Fruit fly (Drosophila melanogaster): ENCODE results near the gene CG5664.

The CG5664 gene

dm6 chr3L:21412140-21412539 is 29.0 kb downstream of the CG5664 start (continued):
- TF ChIP-seq fd64A (GFP tag; optimal IDR thresholded peaks at IDR 0.05) = peak; percentile 16
- TF ChIP-seq Sox100B (GFP tag; optimal IDR thresholded peaks at IDR 0.05) = peak; percentile 56
- TF ChIP-seq Bdp1 (GFP tag; optimal IDR thresholded peaks at IDR 0.05) = no peak
- TF ChIP-seq BtbVII (GFP tag; optimal IDR thresholded peaks at IDR 0.05) = peak; percentile 43
- peak; percentile 68 for TF ChIP-seq CG13296 (GFP tag; optimal IDR thresholded peaks at IDR 0.05)
- TF ChIP-seq CG13123 (GFP tag; optimal IDR thresholded peaks at IDR 0.05) = no peak
- no peak for TF ChIP-seq Hr78 (GFP tag; optimal IDR thresholded peaks at IDR 0.05)
- peak; percentile 58 for TF ChIP-seq MTF-1 (GFP tag; optimal IDR thresholded peaks at IDR 0.05; ENCODE audit: borderline replicate concordance)
- TF ChIP-seq Deaf1 (tag; optimal IDR thresholded peaks at IDR 0.05) = no peak
- no peak for TF ChIP-seq dati (GFP tag; IDR thresholded peaks at IDR 0.05)
- TF ChIP-seq Dp (GFP tag; optimal IDR thresholded peaks at IDR 0.05) = no peak
- no peak for TF ChIP-seq psq (GFP tag; optimal IDR thresholded peaks at IDR 0.05)
- no peak for TF ChIP-seq klu (GFP tag; IDR thresholded peaks at IDR 0.05)
- no peak for TF ChIP-seq stwl (tag; optimal IDR thresholded peaks at IDR 0.05)
- TF ChIP-seq nom (GFP tag; optimal IDR thresholded peaks at IDR 0.05) = no peak
- no peak for TF ChIP-seq CG17328 (GFP tag; IDR thresholded peaks at IDR 0.05)
- peak; percentile 6 for TF ChIP-seq disco-r (GFP tag; optimal IDR thresholded peaks at IDR 0.05)
- no peak for TF ChIP-seq sima (GFP tag; optimal IDR thresholded peaks at IDR 0.05)
- TF ChIP-seq CG9437 (GFP tag; optimal IDR thresholded peaks at IDR 0.05) = no peak
- TF ChIP-seq Fer1 (GFP tag; optimal IDR thresholded peaks at IDR 0.05) = peak; percentile 55
- peak; percentile 46 for TF ChIP-seq CG15514 (GFP tag; optimal IDR thresholded peaks at IDR 0.05)
- no peak for TF ChIP-seq fd3F (GFP tag; optimal IDR thresholded peaks at IDR 0.05)
- TF ChIP-seq CG3407 (GFP tag; optimal IDR thresholded peaks at IDR 0.05) = peak; percentile 27
- TF ChIP-seq tap (tag; optimal IDR thresholded peaks at IDR 0.05) = peak; percentile 25
- TF ChIP-seq slbo (GFP tag; IDR thresholded peaks at IDR 0.05) = no peak
- no peak for TF ChIP-seq wor (GFP tag; IDR thresholded peaks at IDR 0.05)
- no peak for TF ChIP-seq CG13287 (GFP tag; IDR thresholded peaks at IDR 0.05; ENCODE audit: partially characterized antibody)
- TF ChIP-seq CG17912 (GFP tag; optimal IDR thresholded peaks at IDR 0.05) = peak; percentile 18
- peak; percentile 6 for TF ChIP-seq sug (tag; optimal IDR thresholded peaks at IDR 0.05)
- no peak for TF ChIP-seq tio (GFP tag; optimal IDR thresholded peaks at IDR 0.05)
- TF ChIP-seq pfk (GFP tag; optimal IDR thresholded peaks at IDR 0.05) = no peak
- TF ChIP-seq trem (tag; optimal IDR thresholded peaks at IDR 0.05) = no peak
- TF ChIP-seq Ada2b (GFP tag; IDR thresholded peaks at IDR 0.05) = no peak
- peak; percentile 20 for TF ChIP-seq CG12769 (tag; optimal IDR thresholded peaks at IDR 0.05)
- no peak for TF ChIP-seq org-1 (GFP tag; optimal IDR thresholded peaks at IDR 0.05)
- no peak for TF ChIP-seq zfh1 (GFP tag; IDR thresholded peaks at IDR 0.05)
- no peak for TF ChIP-seq gsb (GFP tag; IDR thresholded peaks at IDR 0.05)
- TF ChIP-seq corto (GFP tag; optimal IDR thresholded peaks at IDR 0.05) = no peak
- no peak for TF ChIP-seq bcd (GFP tag; optimal IDR thresholded peaks at IDR 0.05)
- TF ChIP-seq Nf-YA (GFP tag; IDR thresholded peaks at IDR 0.05) = 0 out of 2 replicates have a peak, but pooled peaks have one; percentile 27
- no peak for TF ChIP-seq sc (optimal IDR thresholded peaks at IDR 0.05)
- TF ChIP-seq sc (GFP tag; optimal IDR thresholded peaks at IDR 0.05) = no peak
- TF ChIP-seq CG10366 (GFP tag; IDR thresholded peaks at IDR 0.05) = no peak
- TF ChIP-seq Meics (GFP tag; optimal IDR thresholded peaks at IDR 0.05) = peak; percentile 8
- no peak for TF ChIP-seq fd102C (GFP tag; optimal IDR thresholded peaks at IDR 0.05)
- TF ChIP-seq pnt (GFP tag; optimal IDR thresholded peaks at IDR 0.05) = no peak
- TF ChIP-seq CG1832 (GFP tag; optimal IDR thresholded peaks at IDR 0.05) = no peak
- no peak for TF ChIP-seq kay (GFP tag; optimal IDR thresholded peaks at IDR 0.05)
- TF ChIP-seq CG32532 (GFP tag; IDR thresholded peaks at IDR 0.05) = no peak
- TF ChIP-seq CG16779 (GFP tag; IDR thresholded peaks at IDR 0.05) = no peak
- TF ChIP-seq Asciz (GFP tag; optimal IDR thresholded peaks at IDR 0.05) = peak; percentile 61
